Worm (Caenorhabditis elegans) whole organism, mixed stage, embryonic: ENCODE data around the gene F20D6.15.

ENCODE experiments used
- M03D4.4 ChIP-seq: sonication (generic microtip); optimal IDR thresholded peaks from 2 replicates; lab custom pipeline; 2017; ENCODE audit warnings: mild to moderate bottlenecking, missing genetic modification characterization, missing compliant biosample characterization
- bed-3 ChIP-seq: fragments of 200-800 bp; sonication (Bioruptor generic); optimal IDR thresholded peaks from 3 replicates; lab custom pipeline; 2018; ENCODE audit warnings: mild to moderate bottlenecking, missing genetic modification characterization, moderate library complexity, missing compliant biosample characterization
- blmp-1 ChIP-seq: fragments of 150-350 bp; optimal IDR thresholded peaks from 2 replicates; lab custom pipeline; 2014; ENCODE audit warnings: missing biosample characterization, missing genetic modification characterization
- ceh-83 ChIP-seq: fragments of 200-800 bp; sonication (Bioruptor generic); optimal IDR thresholded peaks from 2 replicates; lab custom pipeline; 2018; ENCODE audit warnings: mild to moderate bottlenecking, missing genetic modification characterization, missing compliant biosample characterization
- ces-1 ChIP-seq: fragments of 150-350 bp; optimal IDR thresholded peaks from 2 replicates; lab custom pipeline; 2014; ENCODE audit warnings: missing biosample characterization, missing genetic modification reagents, missing genetic modification characterization
- lin-13 ChIP-seq: fragments of 150-350 bp; optimal IDR thresholded peaks from 2 replicates; lab custom pipeline; 2014; ENCODE audit warnings: missing biosample characterization, missing genetic modification characterization
- lsy-2 ChIP-seq: fragments of 150-350 bp; optimal IDR thresholded peaks from 2 replicates; lab custom pipeline; 2014; ENCODE audit warnings: missing biosample characterization, missing genetic modification characterization
- mab-5 ChIP-seq: fragments of 150-350 bp; optimal IDR thresholded peaks from 2 replicates; lab custom pipeline; 2014; ENCODE audit warnings: missing biosample characterization, missing genetic modification characterization
- nhr-12 ChIP-seq: fragments of 150-350 bp; optimal IDR thresholded peaks from 2 replicates; lab custom pipeline; 2014; ENCODE audit warnings: missing biosample characterization, missing genetic modification characterization
- nhr-237 ChIP-seq: fragments of 150-350 bp; optimal IDR thresholded peaks from 2 replicates; lab custom pipeline; 2014; ENCODE audit warnings: missing biosample characterization, missing genetic modification characterization
- nhr-28 ChIP-seq: fragments of 150-350 bp; optimal IDR thresholded peaks from 2 replicates; lab custom pipeline; 2014; ENCODE audit warnings: missing biosample characterization, missing genetic modification characterization
- snpc-4 ChIP-seq: fragments of 150-350 bp; optimal IDR thresholded peaks from 2 replicates; lab custom pipeline; 2014; ENCODE audit warnings: missing biosample characterization, missing genetic modification characterization
- unc-62 ChIP-seq: fragments of 150-350 bp; optimal IDR thresholded peaks from 2 replicates; lab custom pipeline; 2014; ENCODE audit warnings: missing biosample characterization, missing genetic modification reagents, missing genetic modification characterization
- ztf-11 ChIP-seq: fragments of 150-350 bp; optimal IDR thresholded peaks from 2 replicates; lab custom pipeline; 2014; ENCODE audit warnings: missing biosample characterization, missing genetic modification characterization

ce11 chrV:8217661-8218265 is 29.5 kb upstream of the F20D6.15 start, which contains the start of gene K07C11.8:
- TF ChIP-seq ztf-11 (tag; lab: Kevin White, UChicago), result no peak
- TF ChIP-seq snpc-4 (tag; lab: Kevin White, UChicago), result no peak
- no peak for TF ChIP-seq nhr-237 (tag; lab: Kevin White, UChicago)
- no peak for TF ChIP-seq unc-62 (GFP tag; lab: Kevin White, UChicago)
- no peak for TF ChIP-seq mab-5 (tag; lab: Kevin White, UChicago)
- peak; percentile 3 for TF ChIP-seq ces-1 (GFP tag; lab: Kevin White, UChicago)
- no peak for TF ChIP-seq lin-13
- no peak for TF ChIP-seq ceh-83 (GFP tag; lab: Kevin White, UChicago)
- TF ChIP-seq lsy-2 (tag; lab: Kevin White, UChicago), result no peak
- TF ChIP-seq nhr-28, result no peak
- TF ChIP-seq nhr-12 (tag; lab: Kevin White, UChicago), result no peak
- no peak for TF ChIP-seq bed-3 (GFP tag; lab: Kevin White, UChicago)
- no peak for TF ChIP-seq blmp-1 (tag; lab: Kevin White, UChicago)
- TF ChIP-seq M03D4.4, result no peak
